Worm (Caenorhabditis elegans) whole organism, early embryonic: ENCODE measurements around the gene R09F10.8.

ENCODE experiments used
- ama-1 ChIP-seq: fragments of 150-350 bp; optimal IDR thresholded peaks from 2 replicates; lab custom pipeline; 2014
- ceh-36 ChIP-seq: sonication (generic microtip); optimal IDR thresholded peaks from 2 replicates; lab custom pipeline; 2016; ENCODE audit warnings: missing genetic modification characterization, inconsistent platforms, missing compliant biosample characterization
- ets-7 ChIP-seq: sonication (generic microtip); optimal IDR thresholded peaks from 2 replicates; lab custom pipeline; 2016; ENCODE audit warnings: missing genotype, missing genetic modification characterization, missing compliant biosample characterization
- hmg-4 ChIP-seq: fragments of 200-800 bp; sonication (Bioruptor generic); optimal IDR thresholded peaks from 2 replicates; lab custom pipeline; 2018; ENCODE audit warnings: mild to moderate bottlenecking, missing genetic modification characterization, missing compliant biosample characterization
- hnd-1 ChIP-seq: sonication (generic microtip); optimal IDR thresholded peaks from 2 replicates; lab custom pipeline; 2016; ENCODE audit warnings: missing genetic modification characterization, missing compliant biosample characterization

ce11 chrX:8355350-8355749 is 29.1 kb upstream of the R09F10.8 start:
- no peak for TF ChIP-seq ets-7 (tag; lab: Kevin White, UChicago)
- TF ChIP-seq ama-1 (lab: Kevin White, UChicago) = no peak
- no peak for TF ChIP-seq hmg-4 (GFP tag; lab: Kevin White, UChicago)
- TF ChIP-seq ceh-36 (tag; lab: Kevin White, UChicago) = no peak
- TF ChIP-seq hnd-1 (tag; lab: Kevin White, UChicago) = no peak
